Worm (Caenorhabditis elegans) whole organism, mixed stage, embryonic: ENCODE measurements around the gene osgn-1.

Experiments
- M03D4.4 ChIP-seq: sonication (generic microtip); optimal IDR thresholded peaks from 2 replicates; lab custom pipeline; 2017; ENCODE audit warnings: mild to moderate bottlenecking, missing genetic modification characterization, missing compliant biosample characterization
- bed-3 ChIP-seq: fragments of 200-800 bp; sonication (Bioruptor generic); optimal IDR thresholded peaks from 3 replicates; lab custom pipeline; 2018; ENCODE audit warnings: mild to moderate bottlenecking, missing genetic modification characterization, moderate library complexity, missing compliant biosample characterization
- blmp-1 ChIP-seq: fragments of 150-350 bp; optimal IDR thresholded peaks from 2 replicates; lab custom pipeline; 2014; ENCODE audit warnings: missing biosample characterization, missing genetic modification characterization
- ceh-39 ChIP-seq: fragments of 150-350 bp; optimal IDR thresholded peaks from 2 replicates; lab custom pipeline; 2014; ENCODE audit warnings: missing biosample characterization, missing genetic modification characterization
- ceh-83 ChIP-seq: fragments of 200-800 bp; sonication (Bioruptor generic); optimal IDR thresholded peaks from 2 replicates; lab custom pipeline; 2018; ENCODE audit warnings: mild to moderate bottlenecking, missing genetic modification characterization, missing compliant biosample characterization
- ces-1 ChIP-seq: fragments of 150-350 bp; optimal IDR thresholded peaks from 2 replicates; lab custom pipeline; 2014; ENCODE audit warnings: missing biosample characterization, missing genetic modification reagents, missing genetic modification characterization
- drap-1 ChIP-seq: fragments of 200-800 bp; sonication (Bioruptor generic); optimal IDR thresholded peaks from 3 replicates; lab custom pipeline; 2018; ENCODE audit warnings: mild to moderate bottlenecking, missing genetic modification characterization, missing compliant biosample characterization
- elt-1 ChIP-seq: sonication (generic microtip); optimal IDR thresholded peaks from 2 replicates; lab custom pipeline; 2017; ENCODE audit warnings: missing genetic modification characterization, mild to moderate bottlenecking, missing compliant biosample characterization, antibody characterized with exemption, moderate library complexity, borderline replicate concordance; ENCODE audit not compliant: insufficient read depth
- elt-3 ChIP-seq: fragments of 150-350 bp; optimal IDR thresholded peaks from 2 replicates; lab custom pipeline; 2014; ENCODE audit warnings: missing biosample characterization, missing genetic modification characterization
- ham-2 ChIP-seq: fragments of 200-800 bp; sonication (Bioruptor generic); optimal IDR thresholded peaks from 2 replicates; lab custom pipeline; 2018; ENCODE audit warnings: mild to moderate bottlenecking, missing genetic modification characterization, missing compliant biosample characterization
- hlh-1 ChIP-seq: fragments of 150-350 bp; optimal IDR thresholded peaks from 2 replicates; lab custom pipeline; 2014; ENCODE audit warnings: missing biosample characterization, missing genetic modification reagents, missing genetic modification characterization
- lin-13 ChIP-seq: fragments of 150-350 bp; optimal IDR thresholded peaks from 2 replicates; lab custom pipeline; 2014; ENCODE audit warnings: missing biosample characterization, missing genetic modification characterization
- lin-32 ChIP-seq: fragments of 200-800 bp; sonication (Bioruptor generic); optimal IDR thresholded peaks from 2 replicates; lab custom pipeline; 2018; ENCODE audit warnings: mild to moderate bottlenecking, missing genetic modification characterization, missing compliant biosample characterization
- lsy-2 ChIP-seq: fragments of 150-350 bp; optimal IDR thresholded peaks from 2 replicates; lab custom pipeline; 2014; ENCODE audit warnings: missing biosample characterization, missing genetic modification characterization
- mep-1 ChIP-seq: fragments of 150-350 bp; optimal IDR thresholded peaks from 2 replicates; lab custom pipeline; 2017; ENCODE audit warnings: missing biosample characterization, missing genetic modification reagents, missing genetic modification characterization, inconsistent platforms
- mls-2 ChIP-seq: sonication (generic microtip); optimal IDR thresholded peaks from 2 replicates; lab custom pipeline; 2016; ENCODE audit warnings: mild to moderate bottlenecking, missing genetic modification characterization, moderate library complexity, missing compliant biosample characterization
- nhr-12 ChIP-seq: fragments of 150-350 bp; optimal IDR thresholded peaks from 2 replicates; lab custom pipeline; 2014; ENCODE audit warnings: missing biosample characterization, missing genetic modification characterization
- nhr-2 ChIP-seq: fragments of 150-350 bp; optimal IDR thresholded peaks from 2 replicates; lab custom pipeline; 2014; ENCODE audit warnings: missing biosample characterization, missing genetic modification characterization
- nhr-237 ChIP-seq: fragments of 150-350 bp; optimal IDR thresholded peaks from 2 replicates; lab custom pipeline; 2014; ENCODE audit warnings: missing biosample characterization, missing genetic modification characterization
- nhr-28 ChIP-seq: fragments of 150-350 bp; optimal IDR thresholded peaks from 2 replicates; lab custom pipeline; 2014; ENCODE audit warnings: missing biosample characterization, missing genetic modification characterization
- nhr-76 ChIP-seq: sonication (generic microtip); optimal IDR thresholded peaks from 2 replicates; lab custom pipeline; 2017; ENCODE audit warnings: missing biosample characterization, missing genetic modification characterization
- pha-4 ChIP-seq: fragments of 150-350 bp; optimal IDR thresholded peaks from 2 replicates; lab custom pipeline; 2018; ENCODE audit warnings: missing biosample characterization, missing genetic modification reagents, missing genetic modification characterization
- sem-2 ChIP-seq: fragments of 200-800 bp; sonication (Bioruptor generic); optimal IDR thresholded peaks from 2 replicates; lab custom pipeline; 2018; ENCODE audit warnings: mild to moderate bottlenecking, missing genetic modification characterization, missing compliant biosample characterization
- snpc-4 ChIP-seq: fragments of 150-350 bp; optimal IDR thresholded peaks from 2 replicates; lab custom pipeline; 2014; ENCODE audit warnings: missing biosample characterization, missing genetic modification characterization
- sptf-1 ChIP-seq: sonication (generic microtip); optimal IDR thresholded peaks from 2 replicates; lab custom pipeline; 2017; ENCODE audit warnings: mild to moderate bottlenecking, missing genetic modification characterization, moderate library complexity, missing compliant biosample characterization
- tbx-8 ChIP-seq: fragments of 200-800 bp; sonication (Bioruptor generic); optimal IDR thresholded peaks from 2 replicates; lab custom pipeline; 2018; ENCODE audit warnings: mild to moderate bottlenecking, missing genetic modification characterization, moderate library complexity, missing compliant biosample characterization
- unc-120 ChIP-seq: sonication (generic microtip); optimal IDR thresholded peaks from 2 replicates; lab custom pipeline; 2017; ENCODE audit warnings: missing genetic modification characterization, missing compliant biosample characterization; ENCODE audit not compliant: poor library complexity, severe bottlenecking
- unc-39 ChIP-seq: fragments of 150-350 bp; optimal IDR thresholded peaks from 2 replicates; lab custom pipeline; 2014; ENCODE audit warnings: missing biosample characterization, missing genetic modification characterization
- unc-62 ChIP-seq: fragments of 150-350 bp; optimal IDR thresholded peaks from 2 replicates; lab custom pipeline; 2014; ENCODE audit warnings: missing biosample characterization, missing genetic modification reagents, missing genetic modification characterization
- zip-8 ChIP-seq: fragments of 150-350 bp; optimal IDR thresholded peaks from 2 replicates; lab custom pipeline; 2014; ENCODE audit warnings: missing biosample characterization, missing genetic modification characterization
- ztf-11 ChIP-seq: fragments of 150-350 bp; optimal IDR thresholded peaks from 2 replicates; lab custom pipeline; 2014; ENCODE audit warnings: missing biosample characterization, missing genetic modification characterization

Gene osgn-1

ce11 chrIV:4207088-4207487, at the start of gene osgn-1:
Gene osgn-1 (plus strand): TSS chrIV:4207388.
- TF ChIP-seq mls-2 (tag; lab: Kevin White, UChicago) = no peak
- TF ChIP-seq, all 35 proteins: peak for 0

ce11 chrIV:4162121-4162520, 45.1 kb upstream of the osgn-1 start, which contains the start of gene scrm-5:
Gene scrm-5 (plus strand): TSS chrIV:4162421.
- no peak for TF ChIP-seq ceh-83 (GFP tag; lab: Kevin White, UChicago)
- TF ChIP-seq sptf-1 (tag; lab: Kevin White, UChicago) = no peak
- no peak for TF ChIP-seq elt-3 (tag; lab: Kevin White, UChicago)
- TF ChIP-seq nhr-12 (tag; lab: Kevin White, UChicago) = no peak
- no peak for TF ChIP-seq zip-8 (tag; lab: Kevin White, UChicago)
- no peak for TF ChIP-seq tbx-8 (GFP tag; lab: Kevin White, UChicago)

ce11 chrIV:4164392-4164791, 42.8 kb upstream of the osgn-1 start, which contains the start of gene scrm-8:
Gene scrm-8 (plus strand): TSS chrIV:4164692.
- TF ChIP-seq sem-2 (GFP tag; lab: Kevin White, UChicago) (no peak), ham-2 (GFP tag; lab: Kevin White, UChicago) (no peak), nhr-76 (no peak), ztf-11 (tag; lab: Kevin White, UChicago) (no peak), hlh-1 (no peak), unc-39 (no peak), pha-4 (no peak), lin-32 (GFP tag; lab: Kevin White, UChicago) (no peak), bed-3 (GFP tag; lab: Kevin White, UChicago) (no peak), blmp-1 (no peak), unc-120 (tag; lab: Kevin White, UChicago) (no peak), nhr-2 (tag; lab: Kevin White, UChicago) (no peak), nhr-12 (tag; lab: Kevin White, UChicago) (no peak), sptf-1 (tag; lab: Kevin White, UChicago) (no peak), unc-62 (no peak), elt-1 (no peak), drap-1 (no peak), ceh-83 (GFP tag; lab: Kevin White, UChicago) (no peak), mep-1 (tag; lab: Kevin White, UChicago) (no peak), zip-8 (tag; lab: Kevin White, UChicago) (no peak)
- TF ChIP-seq, all 35 proteins: peak for 0

- TF ChIP-seq zip-8 (tag; lab: Kevin White, UChicago) (peak; percentile 100), blmp-1 (no peak)
These were observed 39.9 kb upstream of the osgn-1 start for ce11 chrIV:4167296-4167695.

- TF ChIP-seq lin-13 (tag; lab: Kevin White, UChicago) (peak; percentile 4), ztf-11 (tag; lab: Kevin White, UChicago) (no peak), lsy-2 (tag; lab: Kevin White, UChicago) (peak; percentile 60), mep-1 (tag; lab: Kevin White, UChicago) (peak; percentile 41), unc-39 (no peak)
These were observed 35.5 kb upstream of the osgn-1 start, which contains the start of the genes K08D10.13 and rnp-2 for ce11 chrIV:4171531-4172163. Gene K08D10.13 (minus strand): TSS chrIV:4171581. Gene rnp-2 (plus strand): TSS chrIV:4172076.

- TF ChIP-seq sptf-1 (tag; lab: Kevin White, UChicago) (no peak), unc-62 (no peak), unc-120 (tag; lab: Kevin White, UChicago) (no peak), nhr-12 (tag; lab: Kevin White, UChicago) (no peak), nhr-237 (no peak), mep-1 (tag; lab: Kevin White, UChicago) (no peak), snpc-4 (no peak), elt-3 (tag; lab: Kevin White, UChicago) (no peak), ceh-83 (GFP tag; lab: Kevin White, UChicago) (no peak), ceh-39 (tag; lab: Kevin White, UChicago) (no peak), sem-2 (GFP tag; lab: Kevin White, UChicago) (no peak), M03D4.4 (tag; lab: Kevin White, UChicago) (no peak), mls-2 (tag; lab: Kevin White, UChicago) (no peak), nhr-2 (tag; lab: Kevin White, UChicago) (no peak), blmp-1 (no peak), zip-8 (tag; lab: Kevin White, UChicago) (no peak), unc-39 (no peak), nhr-28 (no peak), tbx-8 (GFP tag; lab: Kevin White, UChicago) (no peak), ces-1 (GFP tag; lab: Kevin White, UChicago) (no peak)
- TF ChIP-seq, all 35 proteins: peak for 0
These were observed 34.9 kb upstream of the osgn-1 start for ce11 chrIV:4172242-4172641.
